Worm (Caenorhabditis elegans) whole organism, L2 larva: ENCODE results near the gene ndub-3.

Experiments used
- C34F6.9 ChIP-seq: fragments of 150-350 bp; optimal IDR thresholded peaks from 2 replicates; lab custom pipeline; 2014; ENCODE audit warnings: missing biosample characterization, missing genetic modification characterization
- F13H6.1 ChIP-seq: sonication (generic microtip); optimal IDR thresholded peaks from 2 replicates; lab custom pipeline; 2016; ENCODE audit warnings: missing genetic modification characterization, missing compliant biosample characterization
- R02D3.7 ChIP-seq: fragments of 150-350 bp; optimal IDR thresholded peaks from 2 replicates; lab custom pipeline; 2014; ENCODE audit warnings: missing biosample characterization, missing genetic modification characterization
- Y55F3AM.14 ChIP-seq: fragments of 200-800 bp; sonication (Bioruptor generic); optimal IDR thresholded peaks from 2 replicates; lab custom pipeline; 2018; ENCODE audit warnings: mild to moderate bottlenecking, missing genetic modification characterization, missing compliant biosample characterization
- ZK546.5 ChIP-seq: sonication (generic microtip); optimal IDR thresholded peaks from 2 replicates; lab custom pipeline; 2017; ENCODE audit warnings: missing biosample characterization, missing genetic modification characterization
- alr-1 ChIP-seq: fragments of 150-350 bp; optimal IDR thresholded peaks from 2 replicates; lab custom pipeline; 2014; ENCODE audit warnings: missing biosample characterization, missing genetic modification characterization
- aly-2 ChIP-seq: fragments of 150-350 bp; optimal IDR thresholded peaks from 2 replicates; lab custom pipeline; 2014; ENCODE audit warnings: missing biosample characterization, missing genetic modification characterization
- ama-1 ChIP-seq: fragments of 150-350 bp; optimal IDR thresholded peaks from 2 replicates; lab custom pipeline; 2018; ENCODE audit warnings: inconsistent platforms
- blmp-1 ChIP-seq: sonication (generic microtip); optimal IDR thresholded peaks from 2 replicates; lab custom pipeline; 2017; ENCODE audit warnings: missing genetic modification characterization, mild to moderate bottlenecking, missing compliant biosample characterization, antibody characterized with exemption, moderate library complexity; ENCODE audit not compliant: insufficient read depth
- ceh-82 ChIP-seq: fragments of 150-350 bp; optimal IDR thresholded peaks from 2 replicates; lab custom pipeline; 2014; ENCODE audit warnings: missing biosample characterization, missing genetic modification characterization
- crh-2 ChIP-seq: sonication (generic microtip); optimal IDR thresholded peaks from 2 replicates; lab custom pipeline; 2017; ENCODE audit warnings: missing biosample characterization, missing genetic modification characterization
- dmd-4 ChIP-seq: sonication (generic microtip); optimal IDR thresholded peaks from 2 replicates; lab custom pipeline; 2017; ENCODE audit warnings: missing biosample characterization, missing genetic modification characterization
- egl-27 ChIP-seq: sonication (generic microtip); optimal IDR thresholded peaks from 3 replicates; lab custom pipeline; 2017; ENCODE audit warnings: missing biosample characterization, missing genetic modification reagents, missing genetic modification characterization
- elt-3 ChIP-seq: sonication (generic microtip); optimal IDR thresholded peaks from 2 replicates; lab custom pipeline; 2017; ENCODE audit warnings: missing biosample characterization, missing genetic modification characterization
- fos-1 ChIP-seq: fragments of 150-350 bp; optimal IDR thresholded peaks from 2 replicates; lab custom pipeline; 2014; ENCODE audit warnings: missing biosample characterization, missing genetic modification characterization
- gmeb-1 ChIP-seq: fragments of 150-350 bp; optimal IDR thresholded peaks from 2 replicates; lab custom pipeline; 2014; ENCODE audit warnings: missing biosample characterization, missing genetic modification characterization
- lin-11 ChIP-seq: fragments of 150-350 bp; sonication (generic microtip); optimal IDR thresholded peaks from 2 replicates; lab custom pipeline; 2014; ENCODE audit warnings: missing biosample characterization, missing genetic modification characterization, inconsistent platforms, mixed read lengths
- lin-13 ChIP-seq: fragments of 150-350 bp; optimal IDR thresholded peaks from 2 replicates; lab custom pipeline; 2014; ENCODE audit warnings: missing biosample characterization, missing genetic modification reagents, missing genetic modification characterization
- lin-39 ChIP-seq: fragments of 150-350 bp; optimal IDR thresholded peaks from 2 replicates; lab custom pipeline; 2014; ENCODE audit warnings: missing biosample characterization, missing genetic modification reagents, missing genetic modification characterization
- lsy-2 ChIP-seq, 2 experiments: fragments of 150-350 bp in 1 of 2; sonication (generic microtip) in 1 of 2; optimal IDR thresholded peaks; 2 replicates each; lab custom pipeline; 2014 to 2017; ENCODE audit warnings: missing biosample characterization in 2 of 2, missing genetic modification characterization in 2 of 2
- mab-5 ChIP-seq: fragments of 150-350 bp; optimal IDR thresholded peaks from 2 replicates; lab custom pipeline; 2014; ENCODE audit warnings: missing biosample characterization, missing genetic modification characterization
- mbf-1 ChIP-seq: sonication (generic microtip); optimal IDR thresholded peaks from 2 replicates; lab custom pipeline; 2017; ENCODE audit warnings: missing biosample characterization, missing genetic modification characterization
- nhr-10 ChIP-seq: sonication (generic microtip); optimal IDR thresholded peaks from 2 replicates; lab custom pipeline; 2017; ENCODE audit warnings: missing biosample characterization, missing genetic modification characterization
- nhr-12 ChIP-seq: fragments of 150-350 bp; optimal IDR thresholded peaks from 2 replicates; lab custom pipeline; 2014; ENCODE audit warnings: missing biosample characterization, missing genetic modification characterization
- nhr-129 ChIP-seq: fragments of 150-350 bp; optimal IDR thresholded peaks from 2 replicates; lab custom pipeline; 2014; ENCODE audit warnings: missing biosample characterization, missing genetic modification characterization
- nhr-23 ChIP-seq: fragments of 150-350 bp; optimal IDR thresholded peaks from 2 replicates; lab custom pipeline; 2014; ENCODE audit warnings: missing biosample characterization, missing genetic modification reagents, missing genetic modification characterization
- nhr-6 ChIP-seq: fragments of 150-350 bp; optimal IDR thresholded peaks from 2 replicates; lab custom pipeline; 2014; ENCODE audit warnings: missing biosample characterization, missing genetic modification characterization
- nhr-77 ChIP-seq: fragments of 150-350 bp; optimal IDR thresholded peaks from 2 replicates; lab custom pipeline; 2014; ENCODE audit warnings: missing biosample characterization, missing genetic modification characterization
- peb-1 ChIP-seq: fragments of 150-350 bp; optimal IDR thresholded peaks from 2 replicates; lab custom pipeline; 2014; ENCODE audit warnings: missing biosample characterization, missing genetic modification characterization
- sem-4 ChIP-seq: fragments of 150-350 bp; optimal IDR thresholded peaks from 2 replicates; lab custom pipeline; 2014; ENCODE audit warnings: missing biosample characterization, missing genetic modification reagents, missing genetic modification characterization
- sma-3 ChIP-seq: sonication (generic microtip); optimal IDR thresholded peaks from 2 replicates; lab custom pipeline; 2016; ENCODE audit warnings: missing genetic modification reagents, missing genetic modification characterization, missing compliant biosample characterization
- sma-9 ChIP-seq, 2 experiments: fragments of 150-350 bp in 1 of 2; sonication (generic microtip) in 1 of 2; optimal IDR thresholded peaks; 2 replicates each; lab custom pipeline; 2014 to 2016; ENCODE audit warnings: missing genetic modification characterization in 2 of 2, mild to moderate bottlenecking in 1 of 2, missing biosample characterization in 1 of 2, missing compliant biosample characterization in 1 of 2, missing genetic modification reagents in 1 of 2, moderate library complexity in 1 of 2
- snpc-4 ChIP-seq: fragments of 150-350 bp; optimal IDR thresholded peaks from 2 replicates; lab custom pipeline; 2014; ENCODE audit warnings: missing biosample characterization, missing genetic modification characterization
- unc-39 ChIP-seq: fragments of 150-350 bp; optimal IDR thresholded peaks from 2 replicates; lab custom pipeline; 2014; ENCODE audit warnings: missing biosample characterization, missing genetic modification characterization
- unc-55 ChIP-seq: fragments of 150-350 bp; sonication (generic microtip); optimal IDR thresholded peaks from 3 replicates; lab custom pipeline; 2014; ENCODE audit warnings: missing biosample characterization, missing genetic modification reagents, missing genetic modification characterization
- zag-1 ChIP-seq: fragments of 150-350 bp; optimal IDR thresholded peaks from 2 replicates; lab custom pipeline; 2014; ENCODE audit warnings: missing biosample characterization, missing genetic modification characterization
- ztf-1 ChIP-seq: fragments of 200-800 bp; sonication (Bioruptor generic); conservative IDR thresholded peaks from 2 replicates; pipeline ENCODE4 v1.3.6; 2022; ENCODE audit warnings: missing genetic modification characterization, missing compliant biosample characterization
- ztf-11 ChIP-seq: sonication (generic microtip); optimal IDR thresholded peaks from 2 replicates; lab custom pipeline; 2017; ENCODE audit warnings: missing biosample characterization, missing genetic modification characterization

The ndub-3 gene

DNA sequence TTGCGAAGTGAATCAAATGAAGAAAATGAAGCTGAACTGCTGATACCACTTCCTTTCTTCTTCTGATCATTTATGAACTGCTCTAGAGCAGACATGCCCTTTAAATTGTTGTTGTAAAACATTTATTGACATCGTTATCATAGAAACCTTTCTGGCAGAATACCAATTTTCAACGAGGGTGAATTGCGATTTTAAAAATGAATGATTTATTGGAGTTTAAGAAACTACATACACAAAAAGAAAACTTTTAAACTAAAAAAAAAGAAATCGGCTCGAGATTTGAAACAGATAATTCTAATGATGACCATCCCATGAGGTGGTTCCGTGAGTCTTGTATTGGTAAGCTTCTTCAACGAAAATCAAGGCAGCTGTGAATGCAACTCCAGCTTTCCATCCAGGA lies 641 bp downstream of the ndub-3 start, which contains the start of gene sftd-3:
Gene sftd-3, minus strand, starts transcription at position 101 of the 400 bp plus-strand sequence.
- TF ChIP-seq blmp-1 (tag; lab: Kevin White, UChicago), result no peak
- TF ChIP-seq F13H6.1 (tag; lab: Kevin White, UChicago), result no peak
- TF ChIP-seq crh-2 (tag; lab: Kevin White, UChicago), result no peak
- TF ChIP-seq nhr-23 (tag; lab: Kevin White, UChicago), result no peak
- no peak for TF ChIP-seq ztf-1
- no peak for TF ChIP-seq lin-11 (tag; lab: Kevin White, UChicago)
- TF ChIP-seq mab-5 (tag; lab: Kevin White, UChicago), result no peak
- no peak for TF ChIP-seq gmeb-1
- TF ChIP-seq aly-2, result no peak
- TF ChIP-seq ZK546.5 (tag; lab: Kevin White, UChicago), result no peak
- TF ChIP-seq ceh-82 (tag; lab: Kevin White, UChicago), result no peak
- no peak for TF ChIP-seq fos-1
- no peak for TF ChIP-seq lin-39 (tag; lab: Kevin White, UChicago)
- TF ChIP-seq snpc-4 (tag; lab: Kevin White, UChicago), result no peak
- TF ChIP-seq unc-55 (GFP tag; lab: Kevin White, UChicago), result no peak
- TF ChIP-seq elt-3, result no peak

DNA sequence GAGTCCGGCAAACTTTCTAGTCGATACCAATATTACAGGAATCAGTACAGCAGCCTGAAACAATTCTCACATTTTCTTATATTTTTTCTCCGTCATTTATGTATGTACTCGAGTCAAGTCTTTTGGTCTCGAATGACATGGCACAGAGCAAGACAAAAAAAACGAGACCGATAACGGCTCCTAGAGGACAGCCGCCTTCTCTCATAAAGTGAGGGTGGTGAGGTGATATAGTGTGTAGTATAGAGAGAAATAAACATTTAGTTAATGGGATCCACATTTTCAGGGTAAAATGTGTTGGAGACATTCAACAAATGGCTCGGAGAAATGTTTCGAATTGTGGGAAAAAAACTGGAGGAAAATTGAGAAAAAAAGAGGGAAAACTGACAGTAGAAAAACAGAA lies 2.5 kb downstream of the ndub-3 start:
- no peak for TF ChIP-seq sma-3 (GFP tag; lab: Kevin White, UChicago)
- TF ChIP-seq nhr-12, result no peak
- TF ChIP-seq lin-39 (tag; lab: Kevin White, UChicago), result peak; percentile 27
- peak; percentile 37 for TF ChIP-seq C34F6.9
- peak in 1 of 2 experiments; percentile 25 for TF ChIP-seq lsy-2 (tag; optimal IDR thresholded peaks at IDR 0.05; lab: Kevin White, UChicago)
- peak; percentile 8 for TF ChIP-seq nhr-129 (tag; lab: Kevin White, UChicago)
- TF ChIP-seq blmp-1 (tag; lab: Kevin White, UChicago), result no peak
- no peak for TF ChIP-seq egl-27 (tag; lab: Kevin White, UChicago)
- no peak for TF ChIP-seq unc-39 (tag; lab: Kevin White, UChicago)
- no peak for TF ChIP-seq lin-13 (GFP tag; lab: Kevin White, UChicago)
- TF ChIP-seq sma-9 (GFP tag; optimal IDR thresholded peaks at IDR 0.05; lab: Kevin White, UChicago), result peak; percentile 46
- no peak for TF ChIP-seq sma-9 (tag; optimal IDR thresholded peaks at IDR 0.05; lab: Kevin White, UChicago)
- no peak for TF ChIP-seq zag-1 (tag; lab: Kevin White, UChicago)
- TF ChIP-seq ztf-11 (tag; lab: Kevin White, UChicago), result no peak
- TF ChIP-seq unc-55 (GFP tag; lab: Kevin White, UChicago), result no peak
- peak; percentile 30 for TF ChIP-seq F13H6.1 (tag; lab: Kevin White, UChicago)
- peak; percentile 7 for TF ChIP-seq sem-4
- no peak for TF ChIP-seq elt-3
- no peak for TF ChIP-seq ZK546.5 (tag; lab: Kevin White, UChicago)
- TF ChIP-seq crh-2 (tag; lab: Kevin White, UChicago), result peak; percentile 23
- no peak for TF ChIP-seq Y55F3AM.14 (GFP tag; lab: Kevin White, UChicago)
- no peak for TF ChIP-seq nhr-77 (tag; lab: Kevin White, UChicago)
- no peak for TF ChIP-seq R02D3.7 (tag; lab: Kevin White, UChicago)
- peak; percentile 7 for TF ChIP-seq mab-5 (tag; lab: Kevin White, UChicago)
- TF ChIP-seq peb-1 (tag; lab: Kevin White, UChicago), result no peak
- TF ChIP-seq, all 48 proteins: peak for 9

DNA sequence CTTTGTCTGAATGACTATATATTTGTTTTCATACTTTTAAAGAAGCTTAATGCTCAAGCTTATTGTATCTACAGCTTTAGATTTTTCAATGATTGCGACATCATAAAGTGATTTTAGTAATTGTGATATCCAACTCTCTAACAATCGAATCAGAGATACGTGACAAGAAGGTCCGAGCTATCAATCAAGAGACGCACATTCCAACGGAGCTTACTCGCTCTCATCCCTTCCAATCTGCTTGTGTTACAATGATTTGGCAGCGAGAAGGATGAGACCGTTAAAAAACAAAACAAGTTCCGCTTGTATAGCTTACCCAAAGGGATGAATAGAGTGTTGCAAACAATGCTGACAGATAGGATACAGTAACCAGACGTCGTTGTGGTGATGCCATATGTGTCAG lies 3.2 kb downstream of the ndub-3 start:
- TF ChIP-seq sma-9 (GFP tag; optimal IDR thresholded peaks at IDR 0.05; lab: Kevin White, UChicago), result peak; percentile 12
- TF ChIP-seq sma-9 (tag; optimal IDR thresholded peaks at IDR 0.05; lab: Kevin White, UChicago), result no peak
- TF ChIP-seq dmd-4, result no peak
- peak; percentile 9 for TF ChIP-seq ama-1
- peak; percentile 73 for TF ChIP-seq nhr-129 (tag; lab: Kevin White, UChicago)

DNA sequence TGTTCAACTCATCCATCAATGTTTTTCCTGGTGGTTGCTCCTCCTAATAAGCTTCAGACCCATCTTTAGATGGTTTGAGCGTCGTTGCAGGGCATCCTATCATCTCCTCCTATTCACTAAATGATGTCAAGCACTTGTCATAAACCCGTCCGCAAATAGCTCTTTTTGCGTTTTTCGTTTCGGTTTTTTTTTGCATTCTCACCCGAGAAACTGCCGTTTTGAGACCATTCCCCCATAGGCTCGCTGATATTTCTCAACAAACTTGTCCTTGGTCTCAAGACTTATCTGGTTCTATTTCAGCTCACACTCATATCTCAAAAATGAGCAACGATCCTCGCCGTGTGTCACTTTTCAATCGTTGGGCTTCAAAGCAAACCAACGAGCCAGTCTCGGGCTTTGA lies 4.3 kb downstream of the ndub-3 start, which contains the start of gene cal-2:
Gene cal-2, plus strand, starts transcription at position 301 of the 400 bp plus-strand sequence.
- TF ChIP-seq aly-2, result no peak
- no peak for TF ChIP-seq nhr-10 (tag; lab: Kevin White, UChicago)
- TF ChIP-seq unc-55 (GFP tag; lab: Kevin White, UChicago), result no peak
- TF ChIP-seq alr-1, result no peak
- TF ChIP-seq ztf-11 (tag; lab: Kevin White, UChicago), result no peak
- TF ChIP-seq mbf-1 (tag; lab: Kevin White, UChicago), result no peak
- no peak for TF ChIP-seq dmd-4
- no peak for TF ChIP-seq nhr-77 (tag; lab: Kevin White, UChicago)
- TF ChIP-seq lsy-2 (tag; optimal IDR thresholded peaks at IDR 0.05; lab: Kevin White, UChicago), result no peak
- TF ChIP-seq fos-1, result no peak
- TF ChIP-seq snpc-4 (tag; lab: Kevin White, UChicago), result no peak
- no peak for TF ChIP-seq nhr-23 (tag; lab: Kevin White, UChicago)
- TF ChIP-seq crh-2 (tag; lab: Kevin White, UChicago), result no peak
- no peak for TF ChIP-seq nhr-6 (tag; lab: Kevin White, UChicago)
- no peak for TF ChIP-seq C34F6.9
